1 fruit fly cellular context compared by ENCODE assay signal in genomic region chr2L:2365077-2365651, dm6.
TF ChIP-seq lines count a peak whose summit lies in the region.

Gene Rab5 (minus strand): TSS chr2L:2365273.
Gene Axud1 (plus strand): TSS chr2L:2365345.

TF ChIP-seq in whole organism, embryonic, 481 proteins besides CTCF, POLR2A, EP300 and RAD21 (continued from another document and continues in another):
- TF ChIP-seq repo (GFP tag; optimal IDR thresholded peaks at IDR 0.05; lab: Kevin White, UChicago): no peak
- peak; percentile 65 for TF ChIP-seq nmo (GFP tag; optimal IDR thresholded peaks at IDR 0.05; lab: Kevin White, UChicago)
- peak; percentile 42 for TF ChIP-seq dm (GFP tag; optimal IDR thresholded peaks at IDR 0.05; lab: Kevin White, UChicago)
- no peak for TF ChIP-seq CG6791 (GFP tag; IDR thresholded peaks at IDR 0.05; lab: Robert Waterston, UW; ENCODE audit: partially characterized antibody)
- TF ChIP-seq Hand (GFP tag; optimal IDR thresholded peaks at IDR 0.05; lab: Kevin White, UChicago): no peak
- no peak for TF ChIP-seq Blimp-1 (GFP tag; optimal IDR thresholded peaks at IDR 0.05; lab: Kevin White, UChicago)
- TF ChIP-seq D19B (GFP tag; optimal IDR thresholded peaks at IDR 0.05; lab: Kevin White, UChicago): no peak
- TF ChIP-seq fd102C (GFP tag; optimal IDR thresholded peaks at IDR 0.05; lab: Kevin White, UChicago): no peak
- TF ChIP-seq CG4617 (GFP tag; optimal IDR thresholded peaks at IDR 0.05; lab: Kevin White, UChicago; ENCODE audit: borderline replicate concordance): peak; percentile 92
- TF ChIP-seq grn (GFP tag; optimal IDR thresholded peaks at IDR 0.05; lab: Kevin White, UChicago): no peak
- TF ChIP-seq CG9932 (GFP tag; IDR thresholded peaks at IDR 0.05; lab: Robert Waterston, UW): peak; percentile 31
- no peak for TF ChIP-seq CG6254 (GFP tag; optimal IDR thresholded peaks at IDR 0.05; lab: Kevin White, UChicago)
- TF ChIP-seq CG11085 (GFP tag; IDR thresholded peaks at IDR 0.05; lab: Robert Waterston, UW): no peak
- peak; percentile 47 for TF ChIP-seq CG1603 (tag; optimal IDR thresholded peaks at IDR 0.05; lab: Kevin White, UChicago)
- no peak for TF ChIP-seq CG14667 (GFP tag; IDR thresholded peaks at IDR 0.05; lab: Robert Waterston, UW)
- TF ChIP-seq chif (GFP tag; optimal IDR thresholded peaks at IDR 0.05; lab: Kevin White, UChicago): no peak
- peak; percentile 74 for TF ChIP-seq Tbp (GFP tag; optimal IDR thresholded peaks at IDR 0.05; lab: Kevin White, UChicago)
- no peak for TF ChIP-seq TFAM (GFP tag; optimal IDR thresholded peaks at IDR 0.05; lab: Kevin White, UChicago)
- no peak for TF ChIP-seq dpn (GFP tag; optimal IDR thresholded peaks at IDR 0.05; lab: Kevin White, UChicago)
- no peak for TF ChIP-seq Lpt (GFP tag; optimal IDR thresholded peaks at IDR 0.05; lab: Kevin White, UChicago)
- TF ChIP-seq CG14965 (GFP tag; optimal IDR thresholded peaks at IDR 0.05; lab: Kevin White, UChicago; ENCODE audit: borderline replicate concordance): no peak
- TF ChIP-seq sens (GFP tag; lab: Kevin White, UChicago): peak; percentile 72
- no peak for TF ChIP-seq mirr (GFP tag; optimal IDR thresholded peaks at IDR 0.05; lab: Kevin White, UChicago)
- TF ChIP-seq CG6765 (GFP tag; optimal IDR thresholded peaks at IDR 0.05; lab: Kevin White, UChicago): no peak
- TF ChIP-seq Dfd (GFP tag; optimal IDR thresholded peaks at IDR 0.05; lab: Kevin White, UChicago): no peak
- TF ChIP-seq Deaf1 (tag; optimal IDR thresholded peaks at IDR 0.05; lab: Kevin White, UChicago): no peak
- no peak for TF ChIP-seq lbe (GFP tag; optimal IDR thresholded peaks at IDR 0.05; lab: Kevin White, UChicago)
- no peak for TF ChIP-seq CG4707 (GFP tag; optimal IDR thresholded peaks at IDR 0.05; lab: Kevin White, UChicago)
- no peak for TF ChIP-seq zfh1 (GFP tag; IDR thresholded peaks at IDR 0.05; lab: Robert Waterston, UW)
- peak; percentile 38 for TF ChIP-seq CoRest (tag; optimal IDR thresholded peaks at IDR 0.05; lab: Kevin White, UChicago)
- TF ChIP-seq CG7839 (tag; optimal IDR thresholded peaks at IDR 0.05; lab: Kevin White, UChicago): peak; percentile 4
- TF ChIP-seq CG8281 (tag; optimal IDR thresholded peaks at IDR 0.05; lab: Kevin White, UChicago): no peak
- TF ChIP-seq CG18476 (GFP tag; optimal IDR thresholded peaks at IDR 0.05; lab: Kevin White, UChicago): no peak
- no peak for TF ChIP-seq CG12236 (GFP tag; optimal IDR thresholded peaks at IDR 0.05; lab: Kevin White, UChicago)
- no peak for TF ChIP-seq en (GFP tag; optimal IDR thresholded peaks at IDR 0.05; lab: Kevin White, UChicago)
- TF ChIP-seq sim (GFP tag; IDR thresholded peaks at IDR 0.05; lab: Robert Waterston, UW): no peak
- TF ChIP-seq Myb (GFP tag; optimal IDR thresholded peaks at IDR 0.05; lab: Kevin White, UChicago): no peak
- no peak for TF ChIP-seq cato (GFP tag; optimal IDR thresholded peaks at IDR 0.05; lab: Kevin White, UChicago; ENCODE audit: borderline replicate concordance)
- TF ChIP-seq CG4730 (GFP tag; IDR thresholded peaks at IDR 0.05; lab: Robert Waterston, UW): no peak
- no peak for TF ChIP-seq CG10959 (GFP tag; IDR thresholded peaks at IDR 0.05; lab: Robert Waterston, UW)
- peak; percentile 88 for TF ChIP-seq CG3995 (GFP tag; optimal IDR thresholded peaks at IDR 0.05; lab: Kevin White, UChicago)
- TF ChIP-seq esg (GFP tag; conservative IDR thresholded peaks at IDR 0.05; lab: Robert Waterston, UW): no peak
- no peak for TF ChIP-seq ato (GFP tag; IDR thresholded peaks at IDR 0.05; lab: Robert Waterston, UW; ENCODE audit: partially characterized antibody)
- TF ChIP-seq Mes4 (GFP tag; optimal IDR thresholded peaks at IDR 0.05; lab: Kevin White, UChicago): no peak
- TF ChIP-seq sisA (GFP tag; IDR thresholded peaks at IDR 0.05; lab: Robert Waterston, UW): no peak
- TF ChIP-seq CG6175 (GFP tag; IDR thresholded peaks at IDR 0.05; lab: Robert Waterston, UW): no peak
- no peak for TF ChIP-seq HmgZ (tag; optimal IDR thresholded peaks at IDR 0.05; lab: Kevin White, UChicago)
- TF ChIP-seq gcm (GFP tag; optimal IDR thresholded peaks at IDR 0.05; lab: Kevin White, UChicago): no peak
- no peak for TF ChIP-seq Oaz (GFP tag; IDR thresholded peaks at IDR 0.05; lab: Robert Waterston, UW)
- TF ChIP-seq CG10543 (GFP tag; optimal IDR thresholded peaks at IDR 0.05; lab: Kevin White, UChicago): no peak
- no peak for TF ChIP-seq prd (optimal IDR thresholded peaks at IDR 0.05; lab: Kevin White, UChicago)
- TF ChIP-seq prd (GFP tag; IDR thresholded peaks at IDR 0.05; lab: Robert Waterston, UW): no peak
- 0 out of 3 replicates have a peak, but pooled peaks have one; percentile 38 for TF ChIP-seq Dbx (GFP tag; IDR thresholded peaks at IDR 0.05; lab: Robert Waterston, UW)
- TF ChIP-seq btn (GFP tag; optimal IDR thresholded peaks at IDR 0.05; lab: Kevin White, UChicago): no peak
- no peak for TF ChIP-seq Usf (GFP tag; optimal IDR thresholded peaks at IDR 0.05; lab: Kevin White, UChicago)
- TF ChIP-seq CG15514 (GFP tag; optimal IDR thresholded peaks at IDR 0.05; lab: Kevin White, UChicago): peak; percentile 91
- TF ChIP-seq Meics (GFP tag; optimal IDR thresholded peaks at IDR 0.05; lab: Kevin White, UChicago): no peak
- no peak for TF ChIP-seq HLHmδ (GFP tag; optimal IDR thresholded peaks at IDR 0.05; lab: Kevin White, UChicago)
- TF ChIP-seq usp (GFP tag; optimal IDR thresholded peaks at IDR 0.05; lab: Kevin White, UChicago): no peak
- no peak for TF ChIP-seq CG18619 (GFP tag; optimal IDR thresholded peaks at IDR 0.05; lab: Kevin White, UChicago)
- no peak for TF ChIP-seq CG13296 (GFP tag; optimal IDR thresholded peaks at IDR 0.05; lab: Kevin White, UChicago)
- TF ChIP-seq seq (GFP tag; IDR thresholded peaks at IDR 0.05; lab: Robert Waterston, UW): no peak
- no peak for TF ChIP-seq CG14441 (GFP tag; IDR thresholded peaks at IDR 0.05; lab: Robert Waterston, UW)
- no peak for TF ChIP-seq CG13894 (tag; optimal IDR thresholded peaks at IDR 0.05; lab: Kevin White, UChicago)
- no peak for TF ChIP-seq bcd (GFP tag; optimal IDR thresholded peaks at IDR 0.05; lab: Kevin White, UChicago)
- no peak for TF ChIP-seq pum (GFP tag; optimal IDR thresholded peaks at IDR 0.05; lab: Kevin White, UChicago)
- TF ChIP-seq unpg (GFP tag; optimal IDR thresholded peaks at IDR 0.05; lab: Kevin White, UChicago): peak; percentile 2
- TF ChIP-seq Hsf (GFP tag; optimal IDR thresholded peaks at IDR 0.05; lab: Kevin White, UChicago): no peak
- TF ChIP-seq ro (GFP tag; IDR thresholded peaks at IDR 0.05; lab: Robert Waterston, UW): no peak
- TF ChIP-seq HLH4C (GFP tag; IDR thresholded peaks at IDR 0.05; lab: Robert Waterston, UW; ENCODE audit: partially characterized antibody): 0 out of 3 replicates have a peak, but pooled peaks have one; percentile 31
- no peak for TF ChIP-seq CG2199 (GFP tag; IDR thresholded peaks at IDR 0.05; lab: Robert Waterston, UW)
- TF ChIP-seq shn (GFP tag; optimal IDR thresholded peaks at IDR 0.05; lab: Kevin White, UChicago): no peak
- no peak for TF ChIP-seq zf30C (GFP tag; optimal IDR thresholded peaks at IDR 0.05; lab: Kevin White, UChicago)
- peak; percentile 76 for TF ChIP-seq YL-1 (GFP tag; optimal IDR thresholded peaks at IDR 0.05; lab: Kevin White, UChicago)
- TF ChIP-seq mld (GFP tag; IDR thresholded peaks at IDR 0.05; lab: Robert Waterston, UW; ENCODE audit: partially characterized antibody): no peak
- no peak for TF ChIP-seq fd3F (GFP tag; optimal IDR thresholded peaks at IDR 0.05; lab: Kevin White, UChicago)
- TF ChIP-seq CG42726 (GFP tag; IDR thresholded peaks at IDR 0.05; lab: Robert Waterston, UW; ENCODE audit: partially characterized antibody): 0 out of 2 replicates have a peak, but pooled peaks have one; percentile 45
- TF ChIP-seq bowl (GFP tag; IDR thresholded peaks at IDR 0.05; lab: Robert Waterston, UW): no peak
- TF ChIP-seq trem (tag; optimal IDR thresholded peaks at IDR 0.05; lab: Kevin White, UChicago): peak; percentile 60
- TF ChIP-seq Rfx (GFP tag; IDR thresholded peaks at IDR 0.05; lab: Robert Waterston, UW): peak; percentile 39; the same call in 1 of the 2 replicates
- no peak for TF ChIP-seq dimm (GFP tag; IDR thresholded peaks at IDR 0.05; lab: Robert Waterston, UW)
- no peak for TF ChIP-seq Vsx1 (GFP tag; optimal IDR thresholded peaks at IDR 0.05; lab: Kevin White, UChicago)
- TF ChIP-seq CG13775 (GFP tag; optimal IDR thresholded peaks at IDR 0.05; lab: Kevin White, UChicago): no peak
- TF ChIP-seq CG33213 (GFP tag; optimal IDR thresholded peaks at IDR 0.05; lab: Kevin White, UChicago): peak; percentile 42
- TF ChIP-seq pb (GFP tag; optimal IDR thresholded peaks at IDR 0.05; lab: Kevin White, UChicago): no peak
- no peak for TF ChIP-seq CG15073 (GFP tag; optimal IDR thresholded peaks at IDR 0.05; lab: Kevin White, UChicago)
- TF ChIP-seq Fer3 (tag; optimal IDR thresholded peaks at IDR 0.05; lab: Kevin White, UChicago): no peak
- no peak for TF ChIP-seq CG7928 (GFP tag; optimal IDR thresholded peaks at IDR 0.05; lab: Kevin White, UChicago)
- TF ChIP-seq aop (GFP tag; IDR thresholded peaks at IDR 0.05; lab: Robert Waterston, UW): no peak
- TF ChIP-seq nerfin-1 (tag; optimal IDR thresholded peaks at IDR 0.05; lab: Kevin White, UChicago): no peak
- TF ChIP-seq Neu2 (GFP tag; optimal IDR thresholded peaks at IDR 0.05; lab: Kevin White, UChicago; ENCODE audit: borderline replicate concordance): no peak
- TF ChIP-seq lmd (GFP tag; IDR thresholded peaks at IDR 0.05; lab: Robert Waterston, UW): no peak
- TF ChIP-seq CG15479 (GFP tag; optimal IDR thresholded peaks at IDR 0.05; lab: Kevin White, UChicago): peak; percentile 94
- no peak for TF ChIP-seq vnd (GFP tag; IDR thresholded peaks at IDR 0.05; lab: Robert Waterston, UW; ENCODE audit: partially characterized antibody)
- peak; percentile 21; the same call in 1 of the 2 replicates for TF ChIP-seq Xrp1 (GFP tag; IDR thresholded peaks at IDR 0.05; lab: Robert Waterston, UW)
- peak; percentile 4 for TF ChIP-seq Xbp1 (GFP tag; optimal IDR thresholded peaks at IDR 0.05; lab: Kevin White, UChicago)
- no peak for TF ChIP-seq CG9437 (GFP tag; optimal IDR thresholded peaks at IDR 0.05; lab: Kevin White, UChicago)
- TF ChIP-seq ac (GFP tag; optimal IDR thresholded peaks at IDR 0.05; lab: Kevin White, UChicago): no peak
- TF ChIP-seq Sry-δ (GFP tag; optimal IDR thresholded peaks at IDR 0.05; lab: Kevin White, UChicago): peak; percentile 59
- TF ChIP-seq CG7271 (tag; optimal IDR thresholded peaks at IDR 0.05; lab: Kevin White, UChicago): no peak
- peak; percentile 88 for TF ChIP-seq CG14710 (tag; optimal IDR thresholded peaks at IDR 0.05; lab: Kevin White, UChicago)
- TF ChIP-seq pnt (GFP tag; optimal IDR thresholded peaks at IDR 0.05; lab: Kevin White, UChicago): no peak
- TF ChIP-seq Sin3A (optimal IDR thresholded peaks at IDR 0.05; lab: Kevin White, UChicago): peak; percentile 89
- 0 out of 4 replicates have a peak, but pooled peaks have one; percentile 17 for TF ChIP-seq chinmo (GFP tag; IDR thresholded peaks at IDR 0.05; lab: Robert Waterston, UW; ENCODE audit: partially characterized antibody)
- no peak for TF ChIP-seq Doc3 (GFP tag; IDR thresholded peaks at IDR 0.05; lab: Robert Waterston, UW; ENCODE audit: partially characterized antibody)
- no peak for TF ChIP-seq danr (GFP tag; IDR thresholded peaks at IDR 0.05; lab: Robert Waterston, UW)
- TF ChIP-seq Ets97D (GFP tag; optimal IDR thresholded peaks at IDR 0.05; lab: Kevin White, UChicago): peak; percentile 57
- no peak for TF ChIP-seq CG17912 (GFP tag; optimal IDR thresholded peaks at IDR 0.05; lab: Kevin White, UChicago)
- TF ChIP-seq CG7987 (GFP tag; optimal IDR thresholded peaks at IDR 0.05; lab: Kevin White, UChicago): no peak
- peak; percentile 29; the same call in 1 of the 2 replicates for TF ChIP-seq CG32532 (GFP tag; IDR thresholded peaks at IDR 0.05; lab: Robert Waterston, UW)
- peak; percentile 41 for TF ChIP-seq Dref (GFP tag; IDR thresholded peaks at IDR 0.05; lab: Robert Waterston, UW)
- no peak for TF ChIP-seq CG10366 (GFP tag; IDR thresholded peaks at IDR 0.05; lab: Robert Waterston, UW)
- no peak for TF ChIP-seq CG7786 (GFP tag; optimal IDR thresholded peaks at IDR 0.05; lab: Kevin White, UChicago)
- TF ChIP-seq Optix (GFP tag; IDR thresholded peaks at IDR 0.05; lab: Robert Waterston, UW): no peak
- TF ChIP-seq pzg (GFP tag; optimal IDR thresholded peaks at IDR 0.05; lab: Kevin White, UChicago): peak; percentile 82
- TF ChIP-seq CG6854 (GFP tag; optimal IDR thresholded peaks at IDR 0.05; lab: Kevin White, UChicago): no peak
- TF ChIP-seq GATAe (GFP tag; conservative IDR thresholded peaks at IDR 0.05; lab: Robert Waterston, UW): no peak
- no peak for TF ChIP-seq Gsc (GFP tag; IDR thresholded peaks at IDR 0.05; lab: Robert Waterston, UW)
- no peak for TF ChIP-seq CG18599 (GFP tag; optimal IDR thresholded peaks at IDR 0.05; lab: Kevin White, UChicago)
- no peak for TF ChIP-seq Hr51 (GFP tag; optimal IDR thresholded peaks at IDR 0.05; lab: Kevin White, UChicago)
- no peak for TF ChIP-seq tll (GFP tag; optimal IDR thresholded peaks at IDR 0.05; lab: Kevin White, UChicago)
- TF ChIP-seq CG10321 (GFP tag; IDR thresholded peaks at IDR 0.05; lab: Robert Waterston, UW): peak; percentile 32; the same call in 1 of the 2 replicates
- no peak for TF ChIP-seq CG7963 (GFP tag; IDR thresholded peaks at IDR 0.05; lab: Robert Waterston, UW; ENCODE audit: partially characterized antibody)
- peak; percentile 46 for TF ChIP-seq sd (tag; optimal IDR thresholded peaks at IDR 0.05; lab: Kevin White, UChicago)
- no peak for TF ChIP-seq eve (GFP tag; optimal IDR thresholded peaks at IDR 0.05; lab: Kevin White, UChicago)
- TF ChIP-seq CG10565 (GFP tag; optimal IDR thresholded peaks at IDR 0.05; lab: Kevin White, UChicago): no peak
- TF ChIP-seq lov (optimal IDR thresholded peaks at IDR 0.05; lab: Kevin White, UChicago): no peak
- no peak for TF ChIP-seq lov (GFP tag; IDR thresholded peaks at IDR 0.05; lab: Robert Waterston, UW)
- TF ChIP-seq CG17802 (tag; optimal IDR thresholded peaks at IDR 0.05; lab: Kevin White, UChicago): peak; percentile 11
- TF ChIP-seq CG33557 (GFP tag; optimal IDR thresholded peaks at IDR 0.05; lab: Kevin White, UChicago): no peak
- TF ChIP-seq inv (GFP tag; IDR thresholded peaks at IDR 0.05; lab: Robert Waterston, UW; ENCODE audit: partially characterized antibody): no peak
- TF ChIP-seq CG15011 (GFP tag; optimal IDR thresholded peaks at IDR 0.05; lab: Kevin White, UChicago): no peak
- TF ChIP-seq Nf-YA (GFP tag; IDR thresholded peaks at IDR 0.05; lab: Robert Waterston, UW): no peak
- no peak for TF ChIP-seq CG15696 (tag; optimal IDR thresholded peaks at IDR 0.05; lab: Kevin White, UChicago)
- TF ChIP-seq Chrac-16 (GFP tag; optimal IDR thresholded peaks at IDR 0.05; lab: Kevin White, UChicago): no peak
